Fruit fly (Drosophila melanogaster) whole organism, embryonic: ENCODE data around the gene PGRP-LE.
A peak's percentile ranks its signal among the peaks of the same experiment; 100 is the strongest.

Experiments
- BEAF-32 ChIP-seq: fragments of 200-800 bp; sonication (Bioruptor generic); optimal IDR thresholded peaks from 3 replicates; lab custom pipeline; 2017; ENCODE audit warnings: missing biosample characterization, missing genetic modification characterization, mild to moderate bottlenecking, moderate library complexity, missing genetic modification reagents
- CG12391 ChIP-seq: fragments of 200-800 bp; sonication (Bioruptor generic); optimal IDR thresholded peaks from 3 replicates; lab custom pipeline; 2018; ENCODE audit warnings: missing biosample characterization, mild to moderate bottlenecking, missing genetic modification characterization, moderate library complexity
- CG12659 ChIP-seq: fragments of 200-800 bp; sonication (Bioruptor generic); optimal IDR thresholded peaks from 3 replicates; lab custom pipeline; 2017; ENCODE audit warnings: mild to moderate bottlenecking, missing biosample characterization, missing genetic modification reagents, missing genetic modification characterization
- CG13287 ChIP-seq: fragments of 200-800 bp; sonication (Bioruptor generic); IDR thresholded peaks from 2 replicates; pipeline ENCODE4 v1.3.6; 2022; ENCODE audit warnings: missing biosample characterization, missing genetic modification characterization; ENCODE audit not compliant: partially characterized antibody
- CG13775 ChIP-seq: fragments of 200-800 bp; sonication (Bioruptor generic); optimal IDR thresholded peaks from 3 replicates; lab custom pipeline; 2017; ENCODE audit warnings: missing biosample characterization, mild to moderate bottlenecking, missing genetic modification characterization
- CG14710 ChIP-seq: fragments of 200-800 bp; sonication (Bioruptor generic); optimal IDR thresholded peaks from 3 replicates; lab custom pipeline; 2019; ENCODE audit warnings: missing biosample characterization, mild to moderate bottlenecking, missing genetic modification characterization, moderate library complexity
- CG1603 ChIP-seq: fragments of 200-800 bp; sonication (Bioruptor generic); optimal IDR thresholded peaks from 2 replicates; lab custom pipeline; 2019; ENCODE audit warnings: missing biosample characterization, mild to moderate bottlenecking, missing genetic modification characterization, moderate library complexity
- CG16813 ChIP-seq: fragments of 200-800 bp; sonication (Bioruptor generic); IDR thresholded peaks from 3 replicates; pipeline ENCODE4 v1.3.6; 2022; ENCODE audit warnings: missing biosample characterization, missing genetic modification characterization; ENCODE audit not compliant: partially characterized antibody
- CG17186 ChIP-seq: fragments of 200-800 bp; sonication (Bioruptor generic); optimal IDR thresholded peaks from 3 replicates; lab custom pipeline; 2017; ENCODE audit warnings: missing biosample characterization, missing genetic modification reagents, missing genetic modification characterization
- CG17359 ChIP-seq: fragments of 200-800 bp; sonication (Bioruptor generic); optimal IDR thresholded peaks from 3 replicates; lab custom pipeline; 2018; ENCODE audit warnings: missing biosample characterization, mild to moderate bottlenecking, missing genetic modification characterization, moderate library complexity
- CG17385 ChIP-seq: fragments of 200-800 bp; sonication (Bioruptor generic); optimal IDR thresholded peaks from 3 replicates; lab custom pipeline; 2018; ENCODE audit warnings: missing biosample characterization, mild to moderate bottlenecking, missing genetic modification characterization
- CG2116 ChIP-seq: fragments of 200-800 bp; sonication (Bioruptor generic); optimal IDR thresholded peaks from 3 replicates; lab custom pipeline; 2018; ENCODE audit warnings: missing biosample characterization, mild to moderate bottlenecking, missing genetic modification characterization
- CG3995 ChIP-seq: fragments of 200-800 bp; sonication (Bioruptor generic); optimal IDR thresholded peaks from 3 replicates; lab custom pipeline; 2016; ENCODE audit warnings: missing biosample characterization, missing genetic modification characterization
- CG6175 ChIP-seq: fragments of 200-800 bp; sonication (Bioruptor generic); IDR thresholded peaks from 3 replicates; pipeline ENCODE4 v1.3.6; 2022; ENCODE audit warnings: missing biosample characterization, missing genetic modification characterization
- CG6791 ChIP-seq: fragments of 200-800 bp; sonication (Bioruptor generic); IDR thresholded peaks from 3 replicates; pipeline ENCODE4 v1.3.6; 2022; ENCODE audit warnings: missing biosample characterization, missing genetic modification characterization; ENCODE audit not compliant: partially characterized antibody
- Doc3 ChIP-seq: fragments of 200-800 bp; sonication (Bioruptor generic); IDR thresholded peaks from 3 replicates; pipeline ENCODE4 v1.3.6; 2022; ENCODE audit warnings: missing biosample characterization, missing genetic modification characterization; ENCODE audit not compliant: partially characterized antibody
- Dref ChIP-seq: fragments of 200-800 bp; sonication (Bioruptor generic); IDR thresholded peaks from 2 replicates; pipeline ENCODE4 v1.3.6; 2022; ENCODE audit warnings: missing biosample characterization, missing genetic modification characterization
- E2f1 ChIP-seq: fragments of 200-800 bp; sonication (Bioruptor generic); IDR thresholded peaks from 2 replicates; pipeline ENCODE4 v1.3.6; 2022; ENCODE audit warnings: missing biosample characterization, missing genetic modification characterization
- Ets65A ChIP-seq: fragments of 200-800 bp; sonication (Bioruptor generic); peaks from one replicate; lab custom pipeline; 2016; ENCODE audit warnings: missing biosample characterization, missing genetic modification characterization
- Fer2 ChIP-seq: fragments of 200-800 bp; sonication (Bioruptor generic); optimal IDR thresholded peaks from 2 replicates; lab custom pipeline; 2018; ENCODE audit warnings: missing biosample characterization, mild to moderate bottlenecking, missing genetic modification characterization, moderate library complexity
- Gug ChIP-seq: fragments of 200-800 bp; sonication (Bioruptor generic); IDR thresholded peaks from 4 replicates; pipeline ENCODE4 v1.3.6; 2022; ENCODE audit warnings: missing biosample characterization, missing genetic modification characterization
- Hand ChIP-seq: fragments of 200-800 bp; sonication (Bioruptor generic); optimal IDR thresholded peaks from 2 replicates; lab custom pipeline; 2017; ENCODE audit warnings: mild to moderate bottlenecking, missing biosample characterization, missing genetic modification reagents, missing genetic modification characterization
- Hsf ChIP-seq: fragments of 200-800 bp; sonication (Bioruptor generic); optimal IDR thresholded peaks from 3 replicates; lab custom pipeline; 2016; ENCODE audit warnings: missing biosample characterization, missing genetic modification characterization
- MESR4 ChIP-seq: fragments of 200-800 bp; sonication (Bioruptor generic); optimal IDR thresholded peaks from 2 replicates; lab custom pipeline; 2018; ENCODE audit warnings: missing biosample characterization, mild to moderate bottlenecking, missing genetic modification characterization, moderate library complexity
- Nf-YC ChIP-seq: fragments of 200-800 bp; optimal IDR thresholded peaks from 3 replicates; lab custom pipeline; 2019; ENCODE audit warnings: missing biosample characterization, mild to moderate bottlenecking, missing genetic modification characterization, moderate library complexity
- Sry-δ ChIP-seq: fragments of 200-800 bp; sonication (Bioruptor generic); optimal IDR thresholded peaks from 2 replicates; lab custom pipeline; 2016; ENCODE audit warnings: missing biosample characterization, missing genetic modification characterization
- amos ChIP-seq: fragments of 200-800 bp; sonication (Bioruptor generic); IDR thresholded peaks from 2 replicates; pipeline ENCODE4 v1.3.6; 2022; ENCODE audit warnings: missing biosample characterization, missing genetic modification characterization; ENCODE audit not compliant: partially characterized antibody
- bbx ChIP-seq: fragments of 200-800 bp; sonication (Bioruptor generic); IDR thresholded peaks from 2 replicates; pipeline ENCODE4 v1.3.6; 2022; ENCODE audit warnings: missing biosample characterization, missing genetic modification characterization; ENCODE audit not compliant: partially characterized antibody
- dmrt99B ChIP-seq: fragments of 200-800 bp; sonication (Bioruptor generic); optimal IDR thresholded peaks from 2 replicates; lab custom pipeline; 2018; ENCODE audit warnings: missing biosample characterization, mild to moderate bottlenecking, missing genetic modification characterization, moderate library complexity
- dpn ChIP-seq, 2 experiments: fragments of 200-800 bp; sonication (Bioruptor generic); optimal IDR thresholded peaks; 3 replicates each; lab custom pipeline; 2016; ENCODE audit warnings: missing biosample characterization in 2 of 2, missing genetic modification characterization in 2 of 2
- gfzf ChIP-seq: fragments of 200-800 bp; sonication (Bioruptor generic); optimal IDR thresholded peaks from 2 replicates; lab custom pipeline; 2016; ENCODE audit warnings: missing biosample characterization, mild to moderate bottlenecking, missing genetic modification characterization, moderate library complexity
- grn ChIP-seq: fragments of 200-800 bp; sonication (Bioruptor generic); optimal IDR thresholded peaks from 3 replicates; lab custom pipeline; 2017; ENCODE audit warnings: missing biosample characterization, missing genetic modification characterization
- gsb-n ChIP-seq: fragments of 200-800 bp; sonication (Bioruptor generic); optimal IDR thresholded peaks from 3 replicates; lab custom pipeline; 2018; ENCODE audit warnings: missing biosample characterization, mild to moderate bottlenecking, missing genetic modification characterization
- kah ChIP-seq: fragments of 200-800 bp; sonication (Bioruptor generic); optimal IDR thresholded peaks from 2 replicates; lab custom pipeline; 2018; ENCODE audit warnings: missing biosample characterization, mild to moderate bottlenecking, missing genetic modification characterization
- knrl ChIP-seq: fragments of 200-800 bp; sonication (Bioruptor generic); IDR thresholded peaks from 3 replicates; pipeline ENCODE4 v1.3.6; 2022; ENCODE audit warnings: missing biosample characterization, missing genetic modification characterization; ENCODE audit not compliant: partially characterized antibody
- lola ChIP-seq, 3 experiments: fragments of >200 bp in 2 of 3; fragments of 200-800 bp in 1 of 3; sonication (Bioruptor generic) in 1 of 3; optimal IDR thresholded peaks; 2 replicates each; lab custom pipeline; 2017 to 2019; ENCODE audit warnings: missing biosample characterization in 3 of 3, missing genetic modification characterization in 3 of 3, mild to moderate bottlenecking in 1 of 3, moderate library complexity in 1 of 3
- nmo ChIP-seq: fragments of 200-800 bp; sonication (Bioruptor generic); optimal IDR thresholded peaks from 2 replicates; lab custom pipeline; 2018; ENCODE audit warnings: missing biosample characterization, mild to moderate bottlenecking, missing genetic modification characterization, moderate library complexity
- pzg ChIP-seq: fragments of 200-800 bp; sonication (Bioruptor generic); optimal IDR thresholded peaks from 3 replicates; lab custom pipeline; 2018; ENCODE audit warnings: missing biosample characterization, mild to moderate bottlenecking, missing genetic modification characterization, moderate library complexity
- sd ChIP-seq: fragments of 200-800 bp; sonication (Bioruptor generic); optimal IDR thresholded peaks from 3 replicates; lab custom pipeline; 2018; ENCODE audit warnings: missing biosample characterization, mild to moderate bottlenecking, missing genetic modification characterization, moderate library complexity
- slp2 ChIP-seq: fragments of 200-800 bp; sonication (Bioruptor generic); optimal IDR thresholded peaks from 2 replicates; lab custom pipeline; 2016; ENCODE audit warnings: missing biosample characterization, missing genetic modification characterization
- sna ChIP-seq: fragments of 200-800 bp; sonication (Bioruptor generic); IDR thresholded peaks from 2 replicates; pipeline ENCODE4 v1.3.6; 2022; ENCODE audit warnings: missing biosample characterization, missing genetic modification characterization; ENCODE audit not compliant: partially characterized antibody
- sqz ChIP-seq: fragments of 200-800 bp; sonication (Bioruptor generic); optimal IDR thresholded peaks from 3 replicates; lab custom pipeline; 2018; ENCODE audit warnings: missing biosample characterization, mild to moderate bottlenecking, missing genetic modification characterization
- stwl ChIP-seq: fragments of 200-800 bp; sonication (Bioruptor generic); optimal IDR thresholded peaks from 3 replicates; lab custom pipeline; 2018; ENCODE audit warnings: missing biosample characterization, mild to moderate bottlenecking, missing genetic modification characterization, moderate library complexity
- unc-4 ChIP-seq: fragments of 200-800 bp; sonication (Bioruptor generic); IDR thresholded peaks from 2 replicates; pipeline ENCODE4 v1.3.6; 2022; ENCODE audit warnings: missing biosample characterization, missing genetic modification characterization; ENCODE audit not compliant: partially characterized antibody
- z ChIP-seq: fragments of 200-800 bp; sonication (Bioruptor generic); IDR thresholded peaks from 3 replicates; pipeline ENCODE4 v1.3.6; 2022; ENCODE audit warnings: missing biosample characterization, missing genetic modification characterization
- zen2 ChIP-seq: fragments of 200-800 bp; sonication (Bioruptor generic); IDR thresholded peaks from 3 replicates; pipeline ENCODE4 v1.3.6; 2022; ENCODE audit warnings: missing biosample characterization, missing genetic modification characterization; ENCODE audit not compliant: partially characterized antibody

Gene PGRP-LE

DNA sequence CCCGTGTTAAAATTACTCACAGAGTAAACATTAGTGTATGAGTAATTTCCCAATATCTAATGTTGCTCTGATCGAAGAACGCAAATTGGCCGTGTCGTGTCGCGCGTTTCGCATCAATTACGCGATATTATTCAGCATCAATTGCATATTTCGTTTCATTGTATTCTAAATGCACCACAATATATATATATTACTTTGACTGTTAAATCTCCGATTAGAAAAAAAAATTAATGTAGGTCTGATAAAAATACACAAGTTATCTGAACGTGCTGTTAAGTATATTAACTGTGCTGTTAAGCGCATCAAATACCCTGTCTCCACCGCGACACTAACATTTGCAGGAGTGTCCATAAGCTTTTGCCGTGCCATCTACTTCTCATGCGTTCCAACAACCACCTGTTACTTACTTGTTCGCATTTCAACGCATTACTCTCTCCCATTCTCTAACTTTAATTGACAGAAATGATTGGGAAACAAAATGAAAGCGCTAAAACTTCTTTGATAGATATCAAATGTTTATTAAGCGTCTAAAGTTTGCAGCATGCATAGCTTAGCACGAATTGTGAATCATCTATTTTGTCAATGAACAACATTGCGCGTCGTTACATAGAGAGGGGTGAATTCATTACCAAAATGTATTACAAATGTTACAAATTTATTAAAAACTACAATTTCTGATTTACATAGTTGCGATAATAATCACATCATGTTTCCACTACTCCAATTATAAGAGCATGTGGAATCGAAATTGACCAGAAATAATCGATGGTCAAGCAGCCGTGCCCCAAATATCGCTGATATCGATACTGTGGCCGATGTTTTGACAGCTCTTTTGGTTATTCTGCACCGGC is 43.0 kb downstream of the PGRP-LE start, which contains the start of the genes Graf and mRpL3 (continued):
- TF ChIP-seq CG17186 (GFP tag; lab: Kevin White, UChicago) (peak; percentile 99), CG3995 (GFP tag; lab: Kevin White, UChicago) (peak; percentile 73), CG17359 (tag; lab: Kevin White, UChicago) (peak; percentile 67), CG6791 (peak; percentile 94), sd (no peak), zen2 (GFP tag; lab: Robert Waterston, UW) (peak; percentile 88), Ets65A (GFP tag; lab: Kevin White, UChicago) (no peak), kah (GFP tag; lab: Kevin White, UChicago) (peak; percentile 96), Gug (GFP tag; lab: Robert Waterston, UW) (no peak), amos (GFP tag; lab: Robert Waterston, UW) (peak; percentile 95), CG17385 (GFP tag; lab: Kevin White, UChicago) (no peak), dmrt99B (tag; lab: Kevin White, UChicago) (no peak), unc-4 (GFP tag; lab: Robert Waterston, UW) (peak; percentile 80), nmo (GFP tag; lab: Kevin White, UChicago) (peak; percentile 17), stwl (tag; lab: Kevin White, UChicago) (peak; percentile 16), Doc3 (GFP tag; lab: Robert Waterston, UW) (peak; percentile 80), MESR4 (GFP tag; lab: Kevin White, UChicago) (peak; percentile 45), sna (GFP tag; lab: Robert Waterston, UW) (peak; percentile 83), Nf-YC (tag; lab: Kevin White, UChicago) (no peak), gsb-n (tag; lab: Kevin White, UChicago) (no peak), slp2 (GFP tag; lab: Kevin White, UChicago) (no peak), CG2116 (peak; percentile 47), Dref (GFP tag; lab: Robert Waterston, UW) (peak; percentile 93), CG13775 (GFP tag; lab: Kevin White, UChicago) (peak; percentile 5), BEAF-32 (GFP tag; lab: Kevin White, UChicago) (peak; percentile 86), gfzf (peak; percentile 35), CG14710 (tag; lab: Kevin White, UChicago) (peak; percentile 41), CG16813 (GFP tag; lab: Robert Waterston, UW) (peak; percentile 92), sqz (peak; percentile 52), E2f1 (GFP tag; lab: Robert Waterston, UW) (no peak), dpn (GFP tag; optimal IDR thresholded peaks at IDR 0.05; lab: Kevin White, UChicago) (no peak), lola (GFP tag; optimal IDR thresholded peaks at IDR 0.05; lab: Kevin White, UChicago) (peak in 1 of 3 experiments; percentile 85), Sry-δ (GFP tag; lab: Kevin White, UChicago) (peak; percentile 68), bbx (GFP tag; lab: Robert Waterston, UW) (peak; percentile 96), CG12391 (no peak), knrl (GFP tag; lab: Robert Waterston, UW) (peak; percentile 89), CG1603 (tag; lab: Kevin White, UChicago) (peak; percentile 33), pzg (GFP tag; lab: Kevin White, UChicago) (peak; percentile 34), CG6175 (GFP tag; lab: Robert Waterston, UW) (no peak), CG13287 (GFP tag; lab: Robert Waterston, UW) (peak; percentile 86), CG12659 (GFP tag; lab: Kevin White, UChicago) (peak; percentile 8), Fer2 (no peak), Hand (GFP tag; lab: Kevin White, UChicago) (no peak), grn (GFP tag; lab: Kevin White, UChicago) (peak; percentile 14), Hsf (GFP tag; lab: Kevin White, UChicago) (peak; percentile 20), z (GFP tag; lab: Robert Waterston, UW) (no peak)
